Fruit fly (Drosophila melanogaster): ENCODE results near the gene CG43815.

dm6 chr2L:3594000-3594399 lies 18.0 kb downstream of the CG43815 start:
- TF ChIP-seq Eip75B (GFP tag; optimal IDR thresholded peaks at IDR 0.05) (peak; percentile 81), CG3919 (GFP tag; optimal IDR thresholded peaks at IDR 0.05) (peak; percentile 88), CG3032 (tag; optimal IDR thresholded peaks at IDR 0.05) (peak; percentile 91), vri (GFP tag; optimal IDR thresholded peaks at IDR 0.05) (peak; percentile 52), CG11294 (GFP tag; IDR thresholded peaks at IDR 0.05) (no peak; the same call in 1 of the 2 replicates)

All from whole organism, prepupa.